Worm (Caenorhabditis elegans): ENCODE results near the gene nhr-161.

Gene nhr-161

ce11 chrV:6956237-6956636, 26.5 kb downstream of the nhr-161 start, which contains the start of gene mec-1:
Gene mec-1, plus strand, starts transcription at chrV:6956537.
- no peak for TF ChIP-seq elt-3 (tag; optimal IDR thresholded peaks at IDR 0.05)
- TF ChIP-seq nhr-237 (tag; optimal IDR thresholded peaks at IDR 0.05), result no peak
- TF ChIP-seq drap-1 (GFP tag; optimal IDR thresholded peaks at IDR 0.05), result no peak
- TF ChIP-seq pha-4 (tag; optimal IDR thresholded peaks at IDR 0.05), result no peak
- no peak for TF ChIP-seq bed-3 (GFP tag; optimal IDR thresholded peaks at IDR 0.05)
- TF ChIP-seq snpc-4 (tag; optimal IDR thresholded peaks at IDR 0.05), result no peak
- TF ChIP-seq lin-32 (GFP tag; optimal IDR thresholded peaks at IDR 0.05), result no peak
- TF ChIP-seq nhr-76 (tag; optimal IDR thresholded peaks at IDR 0.05), result no peak
- TF ChIP-seq ces-1 (GFP tag; optimal IDR thresholded peaks at IDR 0.05), result no peak
- TF ChIP-seq zip-8 (tag; optimal IDR thresholded peaks at IDR 0.05), result no peak
- no peak for TF ChIP-seq ztf-11 (tag; optimal IDR thresholded peaks at IDR 0.05)

- no peak for TF ChIP-seq sptf-1 (tag; optimal IDR thresholded peaks at IDR 0.05)
These were observed 28.9 kb downstream of the nhr-161 start, which contains the start of gene srg-31 for ce11 chrV:6953797-6954196. Gene srg-31, minus strand, starts transcription at chrV:6953897.

ce11 chrV:6951306-6951705, 31.4 kb downstream of the nhr-161 start, which contains the start of gene T07H8.11:
Gene T07H8.11, minus strand, starts transcription at chrV:6951406.
- no peak for TF ChIP-seq ceh-83 (GFP tag; optimal IDR thresholded peaks at IDR 0.05)
- no peak for TF ChIP-seq nhr-12 (tag; optimal IDR thresholded peaks at IDR 0.05)
- TF ChIP-seq nhr-237 (tag; optimal IDR thresholded peaks at IDR 0.05), result no peak
- TF ChIP-seq unc-62 (GFP tag; optimal IDR thresholded peaks at IDR 0.05), result no peak
- TF ChIP-seq lsy-2 (tag; optimal IDR thresholded peaks at IDR 0.05), result no peak
- no peak for TF ChIP-seq pha-4 (tag; optimal IDR thresholded peaks at IDR 0.05)
- TF ChIP-seq lin-32 (GFP tag; optimal IDR thresholded peaks at IDR 0.05), result no peak
- no peak for TF ChIP-seq sem-2 (GFP tag; optimal IDR thresholded peaks at IDR 0.05)
- TF ChIP-seq ceh-43 (GFP tag; optimal IDR thresholded peaks at IDR 0.05), result no peak

- no peak for TF ChIP-seq sptf-1 (tag; optimal IDR thresholded peaks at IDR 0.05)
- TF ChIP-seq ceh-39 (tag; optimal IDR thresholded peaks at IDR 0.05), result no peak
- TF ChIP-seq mep-1 (tag; optimal IDR thresholded peaks at IDR 0.05), result no peak
- TF ChIP-seq lin-32 (GFP tag; optimal IDR thresholded peaks at IDR 0.05), result no peak
- no peak for TF ChIP-seq pha-4 (tag; optimal IDR thresholded peaks at IDR 0.05)
- no peak for TF ChIP-seq ztf-11 (tag; optimal IDR thresholded peaks at IDR 0.05)
These were observed 32.9 kb downstream of the nhr-161 start, which contains the start of gene Y57E12B.11 for ce11 chrV:6949770-6950169. Gene Y57E12B.11, minus strand, starts transcription at chrV:6949870.

ce11 chrV:6948225-6948624, 34.5 kb downstream of the nhr-161 start, which contains the start of gene Y57E12B.1:
Gene Y57E12B.1, plus strand, starts transcription at chrV:6948525.
- TF ChIP-seq elt-3 (tag; optimal IDR thresholded peaks at IDR 0.05) (no peak), nhr-76 (tag; optimal IDR thresholded peaks at IDR 0.05) (no peak), unc-39 (tag; optimal IDR thresholded peaks at IDR 0.05) (no peak), flh-1 (GFP tag; optimal IDR thresholded peaks at IDR 0.05) (no peak), nhr-2 (tag; optimal IDR thresholded peaks at IDR 0.05) (no peak), drap-1 (GFP tag; optimal IDR thresholded peaks at IDR 0.05) (no peak), ceh-39 (tag; optimal IDR thresholded peaks at IDR 0.05) (no peak), blmp-1 (tag; optimal IDR thresholded peaks at IDR 0.05) (no peak), sem-2 (GFP tag; optimal IDR thresholded peaks at IDR 0.05) (no peak), snpc-4 (tag; optimal IDR thresholded peaks at IDR 0.05) (no peak), pha-4 (tag; optimal IDR thresholded peaks at IDR 0.05) (no peak)

- no peak for TF ChIP-seq ham-2 (GFP tag; optimal IDR thresholded peaks at IDR 0.05)
These were observed 35.3 kb downstream of the nhr-161 start, which contains the start of gene Y57E12B.4 for ce11 chrV:6947442-6947841. Gene Y57E12B.4, minus strand, starts transcription at chrV:6947542.

- TF ChIP-seq sem-2 (GFP tag; optimal IDR thresholded peaks at IDR 0.05) (no peak), tbx-8 (GFP tag; optimal IDR thresholded peaks at IDR 0.05) (no peak), blmp-1 (tag; optimal IDR thresholded peaks at IDR 0.05) (no peak), M03D4.4 (tag; optimal IDR thresholded peaks at IDR 0.05) (no peak), lin-13 (tag; optimal IDR thresholded peaks at IDR 0.05) (no peak), mls-2 (tag; optimal IDR thresholded peaks at IDR 0.05) (no peak), nhr-76 (tag; optimal IDR thresholded peaks at IDR 0.05) (no peak), lsy-2 (tag; optimal IDR thresholded peaks at IDR 0.05) (no peak), drap-1 (GFP tag; optimal IDR thresholded peaks at IDR 0.05) (no peak), cnd-1 (tag; optimal IDR thresholded peaks at IDR 0.05) (no peak), pha-4 (tag; optimal IDR thresholded peaks at IDR 0.05) (no peak), nhr-237 (tag; optimal IDR thresholded peaks at IDR 0.05) (no peak), lin-32 (GFP tag; optimal IDR thresholded peaks at IDR 0.05) (no peak), nhr-2 (tag; optimal IDR thresholded peaks at IDR 0.05) (no peak), flh-1 (GFP tag; optimal IDR thresholded peaks at IDR 0.05) (no peak), ham-2 (GFP tag; optimal IDR thresholded peaks at IDR 0.05) (no peak)
These were observed 46.8 kb downstream of the nhr-161 start, which contains the start of gene Y57E12B.10 for ce11 chrV:6935878-6936277. Gene Y57E12B.10, minus strand, starts transcription at chrV:6935978.
